Fruit fly (Drosophila melanogaster): ENCODE data around the gene Rtnl1.
A peak's percentile ranks its signal among the peaks of the same experiment; 100 is the strongest.

Gene Rtnl1

DNA sequence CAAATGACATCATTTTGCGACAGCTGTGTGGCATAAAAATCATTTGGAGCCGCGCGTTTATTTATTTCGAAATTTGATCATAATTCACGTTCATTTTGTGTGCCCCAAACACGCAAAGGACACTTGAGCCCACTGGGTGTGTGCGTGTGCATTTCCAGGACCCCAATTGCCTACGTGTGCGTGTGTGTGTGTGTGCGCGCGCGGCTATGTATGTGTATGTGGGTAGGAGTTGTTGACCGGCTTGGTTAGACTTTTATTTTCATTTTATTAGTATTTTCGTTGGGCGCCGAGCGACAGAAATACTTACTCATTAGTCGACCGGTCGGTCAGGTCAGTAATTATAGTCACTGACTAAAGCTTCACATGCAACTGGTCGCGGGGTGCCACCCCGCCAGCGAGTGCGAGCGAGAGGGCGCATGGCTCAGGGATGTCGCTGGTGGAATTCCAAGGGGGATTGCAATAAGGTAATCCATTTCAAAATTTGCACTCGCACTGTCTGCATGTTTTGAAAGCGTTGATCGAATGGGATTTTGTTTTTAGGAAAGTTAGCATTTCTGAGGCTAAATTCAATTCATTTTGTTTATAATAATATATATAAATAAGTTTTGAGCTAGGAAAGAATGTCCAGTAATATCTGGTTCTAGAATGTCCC is 34.1 kb upstream of the Rtnl1 start (continued):
- TF ChIP-seq Sox14 (GFP tag; optimal IDR thresholded peaks at IDR 0.05) (peak; percentile 61), dac (GFP tag; optimal IDR thresholded peaks at IDR 0.05) (peak; percentile 75), CG8319 (GFP tag; optimal IDR thresholded peaks at IDR 0.05) (peak; percentile 28), Sox15 (GFP tag; optimal IDR thresholded peaks at IDR 0.05) (peak; percentile 30), CG10669 (GFP tag; optimal IDR thresholded peaks at IDR 0.05) (peak; percentile 66), svp (GFP tag) (peak; percentile 85), CG11762 (GFP tag; optimal IDR thresholded peaks at IDR 0.05; ENCODE audit: insufficient read depth) (peak; percentile 30), CG9139 (GFP tag; optimal IDR thresholded peaks at IDR 0.05) (no peak), fkh (GFP tag; optimal IDR thresholded peaks at IDR 0.05) (no peak)

DNA sequence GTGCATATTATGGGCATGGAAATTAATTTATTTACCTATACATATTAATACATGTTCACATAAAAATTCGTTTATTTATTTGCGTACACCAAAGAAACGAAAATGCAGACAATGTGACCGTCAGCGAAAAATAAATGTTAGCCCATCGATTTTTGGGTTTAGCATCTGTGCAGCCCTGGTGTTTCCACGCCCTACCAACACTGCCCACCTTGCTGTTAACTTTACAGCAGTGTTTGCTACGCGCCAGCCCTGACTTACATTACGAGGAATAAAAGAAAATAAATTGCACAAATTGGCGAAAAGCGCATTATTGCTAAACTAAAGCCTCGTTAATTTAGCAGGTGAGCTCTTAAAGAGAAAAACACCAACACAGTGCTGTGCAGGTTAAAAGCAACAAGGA is 33.5 kb upstream of the Rtnl1 start, which contains the start of the genes CG33995, CG44000 and CG44001:
Gene CG33995, plus strand, starts transcription at position 228 of the 400 bp plus-strand sequence.
Gene CG44000, plus strand, starts transcription at position 228 of the 400 bp plus-strand sequence.
Gene CG44001, plus strand, starts transcription at position 228 of the 400 bp plus-strand sequence.
- TF ChIP-seq CG10631 (GFP tag; optimal IDR thresholded peaks at IDR 0.05) = no peak
- no peak for TF ChIP-seq fd59A (GFP tag; optimal IDR thresholded peaks at IDR 0.05)
- no peak for TF ChIP-seq CG34406 (GFP tag; optimal IDR thresholded peaks at IDR 0.05)
- no peak for TF ChIP-seq net (GFP tag; optimal IDR thresholded peaks at IDR 0.05)
- peak; percentile 54 for TF ChIP-seq CG3919 (GFP tag; optimal IDR thresholded peaks at IDR 0.05)
- TF ChIP-seq Ets21C (GFP tag; optimal IDR thresholded peaks at IDR 0.05) = peak; percentile 29
- no peak for TF ChIP-seq Lpt (GFP tag; optimal IDR thresholded peaks at IDR 0.05)
- peak; percentile 8 for TF ChIP-seq dsx (GFP tag; optimal IDR thresholded peaks at IDR 0.05; ENCODE audit: poor library complexity, severe bottlenecking)
- peak; percentile 52 for TF ChIP-seq esn (GFP tag; optimal IDR thresholded peaks at IDR 0.05)
- no peak for TF ChIP-seq Hr38 (GFP tag; optimal IDR thresholded peaks at IDR 0.05)
- peak; percentile 47 for TF ChIP-seq CG3032 (tag; optimal IDR thresholded peaks at IDR 0.05)
- no peak for TF ChIP-seq CG32006 (GFP tag; optimal IDR thresholded peaks at IDR 0.05)
- TF ChIP-seq lz (GFP tag; optimal IDR thresholded peaks at IDR 0.05) = peak; percentile 46
- peak; percentile 4 for TF ChIP-seq CG7368 (GFP tag; optimal IDR thresholded peaks at IDR 0.05)
- no peak for TF ChIP-seq CG4318 (GFP tag; optimal IDR thresholded peaks at IDR 0.05)
- TF ChIP-seq fd85E (GFP tag; optimal IDR thresholded peaks at IDR 0.05) = no peak
- peak; percentile 76 for TF ChIP-seq svp (GFP tag)
- no peak for TF ChIP-seq Eip93F (GFP tag; optimal IDR thresholded peaks at IDR 0.05)
- TF ChIP-seq CG11294 (GFP tag; IDR thresholded peaks at IDR 0.05) = no peak
- TF ChIP-seq CG11762 (GFP tag; optimal IDR thresholded peaks at IDR 0.05; ENCODE audit: insufficient read depth) = no peak
- no peak for TF ChIP-seq CG8632 (GFP tag; optimal IDR thresholded peaks at IDR 0.05)
- peak; percentile 42 for TF ChIP-seq topi (GFP tag; optimal IDR thresholded peaks at IDR 0.05)
- TF ChIP-seq Sox102F (GFP tag; optimal IDR thresholded peaks at IDR 0.05) = no peak
- TF ChIP-seq vri (GFP tag; optimal IDR thresholded peaks at IDR 0.05) = peak; percentile 66
- no peak for TF ChIP-seq dac (GFP tag; optimal IDR thresholded peaks at IDR 0.05)
- TF ChIP-seq ss (GFP tag; optimal IDR thresholded peaks at IDR 0.05) = no peak
- peak; percentile 73 for TF ChIP-seq fkh (GFP tag; optimal IDR thresholded peaks at IDR 0.05)
- TF ChIP-seq CG6163 (GFP tag; IDR thresholded peaks at IDR 0.05) = no peak
- no peak for TF ChIP-seq CG6276 (GFP tag; optimal IDR thresholded peaks at IDR 0.05)
- TF ChIP-seq Hr4 (GFP tag; optimal IDR thresholded peaks at IDR 0.05) = peak; percentile 20
- TF ChIP-seq CG8119 (GFP tag; IDR thresholded peaks at IDR 0.05) = no peak
- no peak for TF ChIP-seq CG1621 (tag; optimal IDR thresholded peaks at IDR 0.05)
- no peak for TF ChIP-seq spab (GFP tag; optimal IDR thresholded peaks at IDR 0.05)
- TF ChIP-seq Eip78C (GFP tag) = peak; percentile 81
- peak; percentile 37 for TF ChIP-seq pdm3 (GFP tag; optimal IDR thresholded peaks at IDR 0.05)
- no peak for TF ChIP-seq CG9139 (GFP tag; optimal IDR thresholded peaks at IDR 0.05)
- peak; percentile 43; the same call in 2 of the 3 replicates for TF ChIP-seq eg (GFP tag; IDR thresholded peaks at IDR 0.05)
- TF ChIP-seq salr (GFP tag; optimal IDR thresholded peaks at IDR 0.05) = no peak
- no peak for TF ChIP-seq Gug (GFP tag; IDR thresholded peaks at IDR 0.05)
- TF ChIP-seq achi (GFP tag; optimal IDR thresholded peaks at IDR 0.05) = peak; percentile 5
- peak; percentile 14 for TF ChIP-seq acj6 (GFP tag; optimal IDR thresholded peaks at IDR 0.05)
- TF ChIP-seq cyc (GFP tag; optimal IDR thresholded peaks at IDR 0.05) = peak; percentile 53
- peak; percentile 28 for TF ChIP-seq Met (GFP tag; optimal IDR thresholded peaks at IDR 0.05)
- peak; percentile 26 for TF ChIP-seq Smox (GFP tag; optimal IDR thresholded peaks at IDR 0.05)
- peak; percentile 2 for TF ChIP-seq CG6792 (GFP tag; optimal IDR thresholded peaks at IDR 0.05)
